Fruit fly (Drosophila melanogaster) whole organism, embryonic: ENCODE results near the gene NKCC.

Experiments
- Atf3 ChIP-seq: fragments of 200-800 bp; sonication (Bioruptor generic); optimal IDR thresholded peaks from 3 replicates; lab custom pipeline; 2016; ENCODE audit warnings: missing biosample characterization, missing genetic modification characterization
- CG12104 ChIP-seq: fragments of 200-800 bp; sonication (Bioruptor generic); optimal IDR thresholded peaks from 3 replicates; lab custom pipeline; 2016; ENCODE audit warnings: missing biosample characterization, missing genetic modification characterization
- CG12769 ChIP-seq: fragments of 200-800 bp; sonication (Bioruptor generic); optimal IDR thresholded peaks from 2 replicates; lab custom pipeline; 2019; ENCODE audit warnings: missing biosample characterization, mild to moderate bottlenecking, missing genetic modification characterization, moderate library complexity
- CG13424 ChIP-seq: fragments of 200-800 bp; sonication (Bioruptor generic); optimal IDR thresholded peaks from 2 replicates; lab custom pipeline; 2019; ENCODE audit warnings: missing biosample characterization, mild to moderate bottlenecking, missing genetic modification characterization, moderate library complexity
- CG13775 ChIP-seq: fragments of 200-800 bp; sonication (Bioruptor generic); optimal IDR thresholded peaks from 3 replicates; lab custom pipeline; 2017; ENCODE audit warnings: missing biosample characterization, mild to moderate bottlenecking, missing genetic modification characterization
- CG15011 ChIP-seq: fragments of 200-800 bp; sonication (Bioruptor generic); optimal IDR thresholded peaks from 3 replicates; lab custom pipeline; 2018; ENCODE audit warnings: missing biosample characterization, mild to moderate bottlenecking, missing genetic modification characterization
- CG15696 ChIP-seq: fragments of 200-800 bp; sonication (Bioruptor generic); optimal IDR thresholded peaks from 2 replicates; lab custom pipeline; 2019; ENCODE audit warnings: missing biosample characterization, mild to moderate bottlenecking, missing genetic modification characterization, moderate library complexity
- CG17829 ChIP-seq: fragments of 200-800 bp; optimal IDR thresholded peaks from 2 replicates; lab custom pipeline; 2019; ENCODE audit warnings: missing biosample characterization, mild to moderate bottlenecking, missing genetic modification characterization, moderate library complexity
- CG18619 ChIP-seq: fragments of 200-800 bp; sonication (Bioruptor generic); optimal IDR thresholded peaks from 3 replicates; lab custom pipeline; 2017; ENCODE audit warnings: missing biosample characterization, mild to moderate bottlenecking, missing genetic modification characterization
- CG2116 ChIP-seq: fragments of 200-800 bp; sonication (Bioruptor generic); optimal IDR thresholded peaks from 3 replicates; lab custom pipeline; 2018; ENCODE audit warnings: missing biosample characterization, mild to moderate bottlenecking, missing genetic modification characterization
- CG30020 ChIP-seq: fragments of 200-800 bp; optimal IDR thresholded peaks from 2 replicates; lab custom pipeline; 2019; ENCODE audit warnings: missing biosample characterization, mild to moderate bottlenecking, missing genetic modification characterization, moderate library complexity
- CG30403 ChIP-seq: fragments of 200-800 bp; sonication (Bioruptor generic); optimal IDR thresholded peaks from 3 replicates; lab custom pipeline; 2016; ENCODE audit warnings: missing biosample characterization, missing genetic modification characterization
- CG32532 ChIP-seq: fragments of 200-800 bp; sonication (Bioruptor generic); IDR thresholded peaks from 2 replicates; pipeline ENCODE4 v1.3.6; 2022; ENCODE audit warnings: missing biosample characterization, missing genetic modification characterization
- CG32767 ChIP-seq: fragments of 200-800 bp; sonication (Bioruptor generic); IDR thresholded peaks from 2 replicates; pipeline ENCODE4 v1.3.6; 2022; ENCODE audit warnings: missing biosample characterization, missing genetic modification characterization
- CG3281 ChIP-seq: fragments of 200-800 bp; sonication (Bioruptor generic); optimal IDR thresholded peaks from 3 replicates; lab custom pipeline; 2017; ENCODE audit warnings: missing biosample characterization, mild to moderate bottlenecking, missing genetic modification characterization
- CG34376 ChIP-seq: fragments of 200-800 bp; sonication (Bioruptor generic); optimal IDR thresholded peaks from 2 replicates; lab custom pipeline; 2018; ENCODE audit warnings: missing biosample characterization, mild to moderate bottlenecking, missing genetic modification characterization
- CG3847 ChIP-seq: fragments of 200-800 bp; sonication (Bioruptor generic); IDR thresholded peaks from 2 replicates; pipeline ENCODE4 v1.3.6; 2022; ENCODE audit warnings: missing biosample characterization, missing genetic modification characterization
- CG4617 ChIP-seq: fragments of 200-800 bp; sonication (Bioruptor generic); optimal IDR thresholded peaks from 3 replicates; lab custom pipeline; 2016; ENCODE audit warnings: missing biosample characterization, missing genetic modification characterization, borderline replicate concordance
- CG6689 ChIP-seq: fragments of 200-800 bp; sonication (Bioruptor generic); IDR thresholded peaks from 2 replicates; pipeline ENCODE4 v1.3.6; 2022; ENCODE audit warnings: missing biosample characterization, missing genetic modification characterization
- CG7556 ChIP-seq: fragments of 200-800 bp; sonication (Bioruptor generic); optimal IDR thresholded peaks from 2 replicates; lab custom pipeline; 2017; ENCODE audit warnings: missing biosample characterization, mild to moderate bottlenecking, missing genetic modification characterization
- CG7987 ChIP-seq: fragments of 200-800 bp; sonication (Bioruptor generic); optimal IDR thresholded peaks from 2 replicates; lab custom pipeline; 2018; ENCODE audit warnings: missing biosample characterization, mild to moderate bottlenecking, missing genetic modification characterization, moderate library complexity
- CG9876 ChIP-seq: fragments of 200-800 bp; sonication (Bioruptor generic); optimal IDR thresholded peaks from 2 replicates; lab custom pipeline; 2016; ENCODE audit warnings: missing biosample characterization, missing genetic modification characterization
- HLHmδ ChIP-seq: fragments of 200-800 bp; sonication (Bioruptor generic); optimal IDR thresholded peaks from 2 replicates; lab custom pipeline; 2018; ENCODE audit warnings: missing biosample characterization, mild to moderate bottlenecking, missing genetic modification characterization, moderate library complexity
- HmgZ ChIP-seq: fragments of 200-800 bp; sonication (Bioruptor generic); optimal IDR thresholded peaks from 2 replicates; lab custom pipeline; 2018; ENCODE audit warnings: missing biosample characterization, mild to moderate bottlenecking, missing genetic modification characterization
- MBD-R2 ChIP-seq: fragments of 200-800 bp; sonication (Bioruptor generic); IDR thresholded peaks from 2 replicates; pipeline ENCODE4 v1.3.6; 2022; ENCODE audit warnings: missing biosample characterization, missing genetic modification characterization
- Meics ChIP-seq: fragments of 200-800 bp; sonication (Bioruptor generic); optimal IDR thresholded peaks from 2 replicates; lab custom pipeline; 2017; ENCODE audit warnings: missing biosample characterization, mild to moderate bottlenecking, missing genetic modification characterization
- NC2α ChIP-seq: fragments of 200-800 bp; sonication (Bioruptor generic); optimal IDR thresholded peaks from 2 replicates; lab custom pipeline; 2016; ENCODE audit warnings: missing biosample characterization, missing genetic modification characterization
- Trl ChIP-seq, 3 experiments: fragments of >200 bp in 2 of 3; fragments of 200-800 bp in 1 of 3; sonication (Bioruptor generic) in 1 of 3; optimal IDR thresholded peaks; 2 replicates in 1 of 3; 3 replicates in 2 of 3; lab custom pipeline; 2016 to 2017; ENCODE audit warnings: missing biosample characterization in 1 of 3, missing genetic modification characterization in 1 of 3
- Xbp1 ChIP-seq: fragments of 200-800 bp; sonication (Bioruptor generic); optimal IDR thresholded peaks from 3 replicates; lab custom pipeline; 2016; ENCODE audit warnings: missing biosample characterization, mild to moderate bottlenecking, missing genetic modification characterization
- chif ChIP-seq, 2 experiments: fragments of 200-800 bp; sonication (Bioruptor generic); optimal IDR thresholded peaks; 3 replicates each; lab custom pipeline; 2016; ENCODE audit warnings: missing biosample characterization in 2 of 2, missing genetic modification characterization in 2 of 2
- dmrt11E ChIP-seq: fragments of 200-800 bp; sonication (Bioruptor generic); optimal IDR thresholded peaks from 3 replicates; lab custom pipeline; 2018; ENCODE audit warnings: missing biosample characterization, mild to moderate bottlenecking, missing genetic modification characterization, moderate library complexity
- emc ChIP-seq: fragments of 200-800 bp; sonication (Bioruptor generic); optimal IDR thresholded peaks from 2 replicates; lab custom pipeline; 2016; ENCODE audit warnings: missing biosample characterization, missing genetic modification characterization
- ewg ChIP-seq: fragments of 200-800 bp; sonication (Bioruptor generic); optimal IDR thresholded peaks from 3 replicates; lab custom pipeline; 2017; ENCODE audit warnings: mild to moderate bottlenecking, missing biosample characterization, missing genetic modification reagents, missing genetic modification characterization
- exex ChIP-seq: fragments of 200-800 bp; sonication (Bioruptor generic); optimal IDR thresholded peaks from 4 replicates; lab custom pipeline; 2018; ENCODE audit warnings: missing biosample characterization, mild to moderate bottlenecking, missing genetic modification characterization, moderate library complexity
- fd3F ChIP-seq: fragments of 200-800 bp; sonication (Bioruptor generic); optimal IDR thresholded peaks from 2 replicates; lab custom pipeline; 2018; ENCODE audit warnings: missing biosample characterization, mild to moderate bottlenecking, missing genetic modification characterization, moderate library complexity
- gfzf ChIP-seq: fragments of 200-800 bp; sonication (Bioruptor generic); optimal IDR thresholded peaks from 2 replicates; lab custom pipeline; 2016; ENCODE audit warnings: missing biosample characterization, mild to moderate bottlenecking, missing genetic modification characterization, moderate library complexity
- jigr1 ChIP-seq: fragments of 200-800 bp; sonication (Bioruptor generic); IDR thresholded peaks from 3 replicates; pipeline ENCODE4 v1.3.6; 2022; ENCODE audit warnings: missing biosample characterization, missing genetic modification characterization
- jumu ChIP-seq: fragments of 200-800 bp; sonication (Bioruptor generic); optimal IDR thresholded peaks from 3 replicates; lab custom pipeline; 2016; ENCODE audit warnings: missing biosample characterization, missing genetic modification characterization
- klu ChIP-seq: fragments of 200-800 bp; sonication (Bioruptor generic); IDR thresholded peaks from 2 replicates; pipeline ENCODE4 v1.3.6; 2022; ENCODE audit warnings: missing biosample characterization, missing genetic modification characterization
- luna ChIP-seq: fragments of 200-800 bp; sonication (Bioruptor generic); optimal IDR thresholded peaks from 2 replicates; lab custom pipeline; 2016; ENCODE audit warnings: missing biosample characterization, missing genetic modification characterization
- row ChIP-seq: fragments of 200-800 bp; sonication (Bioruptor generic); IDR thresholded peaks from 3 replicates; pipeline ENCODE4 v1.3.6; 2022; ENCODE audit warnings: missing biosample characterization, missing genetic modification characterization
- sim ChIP-seq: fragments of 200-800 bp; sonication (Bioruptor generic); IDR thresholded peaks from 2 replicates; pipeline ENCODE4 v1.3.6; 2022; ENCODE audit warnings: missing biosample characterization, missing genetic modification characterization
- sna ChIP-seq: fragments of 200-800 bp; sonication (Bioruptor generic); IDR thresholded peaks from 2 replicates; pipeline ENCODE4 v1.3.6; 2022; ENCODE audit warnings: missing biosample characterization, missing genetic modification characterization; ENCODE audit not compliant: partially characterized antibody
- sob ChIP-seq: fragments of 200-800 bp; sonication (Bioruptor generic); IDR thresholded peaks from 2 replicates; pipeline ENCODE4 v1.3.6; 2022; ENCODE audit warnings: missing biosample characterization, missing genetic modification characterization
- sug ChIP-seq: fragments of 200-800 bp; optimal IDR thresholded peaks from 2 replicates; lab custom pipeline; 2019; ENCODE audit warnings: missing biosample characterization, mild to moderate bottlenecking, missing genetic modification characterization, moderate library complexity
- tin ChIP-seq: fragments of 200-800 bp; sonication (Bioruptor generic); optimal IDR thresholded peaks from 3 replicates; lab custom pipeline; 2016; ENCODE audit warnings: missing biosample characterization, missing genetic modification characterization
- toy ChIP-seq: fragments of 200-800 bp; sonication (Bioruptor generic); IDR thresholded peaks from 2 replicates; pipeline ENCODE4 v1.3.6; 2022; ENCODE audit warnings: missing biosample characterization, missing genetic modification characterization
- trem ChIP-seq: fragments of 200-800 bp; optimal IDR thresholded peaks from 3 replicates; lab custom pipeline; 2019; ENCODE audit warnings: missing biosample characterization, mild to moderate bottlenecking, missing genetic modification characterization, moderate library complexity
- zen ChIP-seq: fragments of 200-800 bp; sonication (Bioruptor generic); optimal IDR thresholded peaks from 3 replicates; lab custom pipeline; 2018; ENCODE audit warnings: missing biosample characterization, mild to moderate bottlenecking, missing genetic modification characterization, moderate library complexity

NKCC gene

DNA sequence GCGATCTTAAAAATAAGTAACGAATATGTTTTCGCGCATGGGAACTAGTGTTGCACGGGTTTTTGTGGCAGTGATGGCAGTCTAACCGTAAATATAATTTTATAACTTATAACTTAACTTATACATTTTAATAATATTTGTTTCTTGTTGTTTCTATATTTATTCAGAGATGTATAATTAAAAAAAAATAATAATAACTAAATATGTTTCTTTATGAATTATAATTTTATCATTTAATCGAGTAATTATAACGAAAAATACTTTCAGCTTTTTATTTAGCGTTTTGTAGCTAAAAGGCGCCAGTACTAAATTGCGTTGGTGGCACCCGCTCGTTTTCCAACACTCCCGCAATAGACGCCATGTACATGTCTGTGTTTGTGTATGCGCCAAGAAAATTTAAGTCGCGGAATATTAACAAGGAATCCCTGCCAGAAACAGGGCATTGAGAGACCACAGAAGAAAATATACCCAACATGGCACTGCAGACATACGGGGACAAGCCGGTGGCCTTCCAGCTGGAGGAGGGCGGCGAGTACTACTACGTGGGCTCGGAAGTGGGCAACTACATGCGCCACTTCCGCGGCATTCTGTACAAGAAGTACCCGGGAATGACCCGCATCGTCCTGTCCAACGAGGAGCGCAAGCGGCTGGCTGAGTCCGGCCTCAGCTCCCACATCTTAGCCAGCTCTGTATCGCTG is 31.8 kb downstream of the NKCC start, which contains the start of the genes mRpL44 and Snr1 (continued):
- peak; percentile 86 for TF ChIP-seq MBD-R2 (GFP tag; lab: Robert Waterston, UW)
- peak; percentile 56 for TF ChIP-seq CG2116 (GFP tag; lab: Kevin White, UChicago)
- no peak for TF ChIP-seq jigr1 (GFP tag; lab: Robert Waterston, UW)
- peak; percentile 42 for TF ChIP-seq CG34376 (GFP tag; lab: Kevin White, UChicago)
- no peak for TF ChIP-seq HLHmδ (GFP tag; lab: Kevin White, UChicago)
- peak; percentile 6 for TF ChIP-seq jumu
- TF ChIP-seq CG4617 (GFP tag; lab: Kevin White, UChicago) = peak; percentile 11
- TF ChIP-seq zen = peak; percentile 38
- no peak for TF ChIP-seq CG7987
- peak; percentile 52 for TF ChIP-seq CG13775 (GFP tag; lab: Kevin White, UChicago)
- TF ChIP-seq gfzf (GFP tag; lab: Kevin White, UChicago) = no peak
- no peak for TF ChIP-seq luna (GFP tag; lab: Kevin White, UChicago)
- peak; percentile 82 for TF ChIP-seq Meics (GFP tag; lab: Kevin White, UChicago)
- peak; percentile 96 for TF ChIP-seq row (GFP tag; lab: Robert Waterston, UW)
- peak; percentile 46 for TF ChIP-seq dmrt11E (tag; lab: Kevin White, UChicago)
- TF ChIP-seq CG15011 (GFP tag; lab: Kevin White, UChicago) = no peak
- TF ChIP-seq NC2α = no peak
- TF ChIP-seq sob (GFP tag; lab: Robert Waterston, UW) = peak; percentile 46; the same call in 1 of the 2 replicates
- peak; percentile 44 for TF ChIP-seq CG18619
- TF ChIP-seq CG30403 = peak; percentile 50
- peak; percentile 27 for TF ChIP-seq fd3F
- TF ChIP-seq CG12769 (tag; lab: Kevin White, UChicago) = no peak
- peak; percentile 69 for TF ChIP-seq CG3281 (GFP tag; lab: Kevin White, UChicago)
- peak; percentile 84 for TF ChIP-seq klu (GFP tag; lab: Robert Waterston, UW)
- TF ChIP-seq CG17829 (tag; lab: Kevin White, UChicago) = peak; percentile 54
- TF ChIP-seq Xbp1 (GFP tag; lab: Kevin White, UChicago) = peak; percentile 40
- no peak for TF ChIP-seq CG6689 (GFP tag; lab: Robert Waterston, UW)
- no peak for TF ChIP-seq Trl (optimal IDR thresholded peaks at IDR 0.05; lab: Kevin White, UChicago)
- no peak for TF ChIP-seq Trl (GFP tag; optimal IDR thresholded peaks at IDR 0.05; lab: Kevin White, UChicago)
- peak; percentile 83 for TF ChIP-seq ewg (GFP tag; lab: Kevin White, UChicago)
- peak; percentile 42 for TF ChIP-seq CG12104 (GFP tag; lab: Kevin White, UChicago)
- peak; percentile 27; the same call in 1 of the 2 replicates for TF ChIP-seq CG32532
- no peak for TF ChIP-seq sim (GFP tag; lab: Robert Waterston, UW)
- TF ChIP-seq HmgZ (tag; lab: Kevin White, UChicago) = peak; percentile 36
- TF ChIP-seq CG3847 = peak; percentile 70
- TF ChIP-seq CG7556 (GFP tag; lab: Kevin White, UChicago) = no peak
- TF ChIP-seq CG32767 = 0 out of 2 replicates have a peak, but pooled peaks have one; percentile 47
- TF ChIP-seq toy (GFP tag; lab: Robert Waterston, UW) = no peak
- no peak for TF ChIP-seq CG9876 (GFP tag; lab: Kevin White, UChicago)
- TF ChIP-seq exex (tag; lab: Kevin White, UChicago) = peak; percentile 57
- peak; percentile 57 for TF ChIP-seq CG30020 (tag; lab: Kevin White, UChicago)
- peak; percentile 73 for TF ChIP-seq sug (tag; lab: Kevin White, UChicago)
- peak; percentile 41 for TF ChIP-seq tin (GFP tag; lab: Kevin White, UChicago)
- TF ChIP-seq CG15696 = peak; percentile 47
- peak; percentile 63 for TF ChIP-seq trem (tag; lab: Kevin White, UChicago)
- TF ChIP-seq CG13424 (tag; lab: Kevin White, UChicago) = peak; percentile 68
- 0 out of 2 replicates have a peak, but pooled peaks have one; percentile 13 for TF ChIP-seq sna (GFP tag; lab: Robert Waterston, UW)
- TF ChIP-seq Atf3 (GFP tag; lab: Kevin White, UChicago) = no peak
- TF ChIP-seq emc (GFP tag; lab: Kevin White, UChicago) = no peak
- TF ChIP-seq chif (GFP tag; optimal IDR thresholded peaks at IDR 0.05; lab: Kevin White, UChicago) = no peak
